Fruit fly (Drosophila melanogaster) whole organism, embryonic: ENCODE measurements around the gene Egfrap.

Experiments used
- Atf3 ChIP-seq: fragments of 200-800 bp; sonication (Bioruptor generic); optimal IDR thresholded peaks from 3 replicates; lab custom pipeline; 2016; ENCODE audit warnings: missing biosample characterization, missing genetic modification characterization
- BEAF-32 ChIP-seq: fragments of 200-800 bp; sonication (Bioruptor generic); optimal IDR thresholded peaks from 3 replicates; lab custom pipeline; 2017; ENCODE audit warnings: missing biosample characterization, missing genetic modification characterization, mild to moderate bottlenecking, moderate library complexity, missing genetic modification reagents
- CG10543 ChIP-seq: fragments of 200-800 bp; sonication (Bioruptor generic); optimal IDR thresholded peaks from 3 replicates; lab custom pipeline; 2017; ENCODE audit warnings: missing biosample characterization, mild to moderate bottlenecking, missing genetic modification characterization, moderate library complexity
- CG10565 ChIP-seq: fragments of 200-800 bp; sonication (Bioruptor generic); optimal IDR thresholded peaks from 3 replicates; lab custom pipeline; 2016; ENCODE audit warnings: missing biosample characterization, mild to moderate bottlenecking, missing genetic modification characterization
- CG14710 ChIP-seq: fragments of 200-800 bp; sonication (Bioruptor generic); optimal IDR thresholded peaks from 3 replicates; lab custom pipeline; 2019; ENCODE audit warnings: missing biosample characterization, mild to moderate bottlenecking, missing genetic modification characterization, moderate library complexity
- CG15696 ChIP-seq: fragments of 200-800 bp; sonication (Bioruptor generic); optimal IDR thresholded peaks from 2 replicates; lab custom pipeline; 2019; ENCODE audit warnings: missing biosample characterization, mild to moderate bottlenecking, missing genetic modification characterization, moderate library complexity
- CG1603 ChIP-seq: fragments of 200-800 bp; sonication (Bioruptor generic); optimal IDR thresholded peaks from 2 replicates; lab custom pipeline; 2019; ENCODE audit warnings: missing biosample characterization, mild to moderate bottlenecking, missing genetic modification characterization, moderate library complexity
- CG17359 ChIP-seq: fragments of 200-800 bp; sonication (Bioruptor generic); optimal IDR thresholded peaks from 3 replicates; lab custom pipeline; 2018; ENCODE audit warnings: missing biosample characterization, mild to moderate bottlenecking, missing genetic modification characterization, moderate library complexity
- CG2120 ChIP-seq: fragments of 200-800 bp; sonication (Bioruptor generic); optimal IDR thresholded peaks from 3 replicates; lab custom pipeline; 2016; ENCODE audit warnings: missing biosample characterization, missing genetic modification characterization
- CG2712 ChIP-seq: fragments of 200-800 bp; optimal IDR thresholded peaks from 3 replicates; lab custom pipeline; 2019; ENCODE audit warnings: missing biosample characterization, mild to moderate bottlenecking, missing genetic modification characterization, moderate library complexity
- CG2889 ChIP-seq: fragments of 200-800 bp; sonication (Bioruptor generic); IDR thresholded peaks from 3 replicates; pipeline ENCODE4 v1.3.6; 2022; ENCODE audit warnings: missing biosample characterization, missing genetic modification characterization
- CG33557 ChIP-seq: fragments of 200-800 bp; sonication (Bioruptor generic); optimal IDR thresholded peaks from 2 replicates; lab custom pipeline; 2019; ENCODE audit warnings: missing biosample characterization, mild to moderate bottlenecking, missing genetic modification characterization, moderate library complexity
- CG3847 ChIP-seq: fragments of 200-800 bp; sonication (Bioruptor generic); IDR thresholded peaks from 2 replicates; pipeline ENCODE4 v1.3.6; 2022; ENCODE audit warnings: missing biosample characterization, missing genetic modification characterization
- CG42726 ChIP-seq: fragments of 200-800 bp; sonication (Bioruptor generic); IDR thresholded peaks from 2 replicates; pipeline ENCODE4 v1.3.6; 2022; ENCODE audit warnings: missing biosample characterization, missing genetic modification characterization; ENCODE audit not compliant: partially characterized antibody
- CG4404 ChIP-seq: fragments of 200-800 bp; sonication (Bioruptor generic); IDR thresholded peaks from 2 replicates; pipeline ENCODE4 v1.3.6; 2022; ENCODE audit warnings: missing biosample characterization, missing genetic modification characterization
- CG4730 ChIP-seq: fragments of 200-800 bp; sonication (Bioruptor generic); IDR thresholded peaks from 2 replicates; pipeline ENCODE4 v1.3.6; 2022; ENCODE audit warnings: missing biosample characterization, missing genetic modification characterization
- CG5180 ChIP-seq: fragments of 200-800 bp; sonication (Bioruptor generic); optimal IDR thresholded peaks from 3 replicates; lab custom pipeline; 2017; ENCODE audit warnings: missing biosample characterization, missing genetic modification characterization, mild to moderate bottlenecking, moderate library complexity, missing genetic modification reagents
- CG5953 ChIP-seq: fragments of 200-800 bp; sonication (Bioruptor generic); IDR thresholded peaks from 2 replicates; pipeline ENCODE4 v1.3.6; 2022; ENCODE audit warnings: missing biosample characterization, missing genetic modification characterization
- CG6272 ChIP-seq: fragments of 200-800 bp; sonication (Bioruptor generic); IDR thresholded peaks from 2 replicates; pipeline ENCODE4 v1.3.6; 2022; ENCODE audit warnings: missing biosample characterization, missing genetic modification characterization
- CG9437 ChIP-seq: fragments of 200-800 bp; sonication (Bioruptor generic); optimal IDR thresholded peaks from 2 replicates; lab custom pipeline; 2018; ENCODE audit warnings: missing biosample characterization, mild to moderate bottlenecking, missing genetic modification characterization
- CG9876 ChIP-seq: fragments of 200-800 bp; sonication (Bioruptor generic); optimal IDR thresholded peaks from 2 replicates; lab custom pipeline; 2016; ENCODE audit warnings: missing biosample characterization, missing genetic modification characterization
- Deaf1 ChIP-seq: fragments of 200-800 bp; optimal IDR thresholded peaks from 3 replicates; lab custom pipeline; 2019; ENCODE audit warnings: missing biosample characterization, mild to moderate bottlenecking, missing genetic modification characterization, moderate library complexity
- Dip3 ChIP-seq: fragments of 200-800 bp; sonication (Bioruptor generic); optimal IDR thresholded peaks from 3 replicates; lab custom pipeline; 2016; ENCODE audit warnings: missing biosample characterization, missing genetic modification characterization
- Dll ChIP-seq: fragments of 200-800 bp; sonication (Bioruptor generic); IDR thresholded peaks from 4 replicates; pipeline ENCODE4 v1.3.6; 2022; ENCODE audit warnings: missing biosample characterization, missing genetic modification characterization; ENCODE audit not compliant: partially characterized antibody
- Hr39 ChIP-seq: fragments of >200 bp; optimal IDR thresholded peaks from 2 replicates; lab custom pipeline; 2017
- Kr ChIP-seq: fragments of 200-800 bp; sonication (Bioruptor generic); optimal IDR thresholded peaks from 2 replicates; lab custom pipeline; 2017; ENCODE audit warnings: missing biosample characterization, mild to moderate bottlenecking, missing genetic modification characterization
- Nf-YC ChIP-seq: fragments of 200-800 bp; optimal IDR thresholded peaks from 3 replicates; lab custom pipeline; 2019; ENCODE audit warnings: missing biosample characterization, mild to moderate bottlenecking, missing genetic modification characterization, moderate library complexity
- Pdp1 ChIP-seq, 2 experiments: fragments of 200-800 bp; sonication (Bioruptor generic); optimal IDR thresholded peaks; 3 replicates each; lab custom pipeline; 2016; ENCODE audit warnings: missing biosample characterization in 2 of 2, missing genetic modification characterization in 2 of 2, mild to moderate bottlenecking in 1 of 2, moderate library complexity in 1 of 2
- Ssrp ChIP-seq: fragments of 200-800 bp; sonication (Bioruptor generic); optimal IDR thresholded peaks from 2 replicates; lab custom pipeline; 2018; ENCODE audit warnings: missing biosample characterization, mild to moderate bottlenecking, missing genetic modification characterization, moderate library complexity
- Stat92E ChIP-seq, 3 experiments: fragments of >200 bp in 2 of 3; fragments of 200-800 bp in 1 of 3; sonication (Bioruptor generic) in 1 of 3; optimal IDR thresholded peaks; 2 replicates each; lab custom pipeline; 2017 to 2019; ENCODE audit warnings: missing biosample characterization in 3 of 3, missing genetic modification characterization in 3 of 3, mild to moderate bottlenecking in 1 of 3, moderate library complexity in 1 of 3
- TFAM ChIP-seq: fragments of 200-800 bp; sonication (Bioruptor generic); optimal IDR thresholded peaks from 2 replicates; lab custom pipeline; 2017; ENCODE audit warnings: missing biosample characterization, missing genetic modification characterization, inconsistent platforms
- ab ChIP-seq: fragments of 200-800 bp; sonication (Bioruptor generic); optimal IDR thresholded peaks from 2 replicates; lab custom pipeline; 2016; ENCODE audit warnings: missing biosample characterization, missing genetic modification characterization
- aop ChIP-seq: fragments of 200-800 bp; sonication (Bioruptor generic); IDR thresholded peaks from 2 replicates; pipeline ENCODE4 v1.3.6; 2022; ENCODE audit warnings: missing biosample characterization, missing genetic modification characterization
- ara ChIP-seq: fragments of 200-800 bp; sonication (Bioruptor generic); IDR thresholded peaks from 2 replicates; pipeline ENCODE4 v1.3.6; 2022; ENCODE audit warnings: missing biosample characterization, missing genetic modification characterization
- bbx ChIP-seq: fragments of 200-800 bp; sonication (Bioruptor generic); IDR thresholded peaks from 2 replicates; pipeline ENCODE4 v1.3.6; 2022; ENCODE audit warnings: missing biosample characterization, missing genetic modification characterization; ENCODE audit not compliant: partially characterized antibody
- caup ChIP-seq: fragments of 200-800 bp; sonication (Bioruptor generic); optimal IDR thresholded peaks from 3 replicates; lab custom pipeline; 2017; ENCODE audit warnings: missing biosample characterization, mild to moderate bottlenecking, missing genetic modification characterization, moderate library complexity; ENCODE audit not compliant: severe bottlenecking
- dimm ChIP-seq: fragments of 200-800 bp; sonication (Bioruptor generic); IDR thresholded peaks from 2 replicates; pipeline ENCODE4 v1.3.6; 2022; ENCODE audit warnings: missing biosample characterization, missing genetic modification characterization
- eve ChIP-seq, 2 experiments: fragments of >200 bp; optimal IDR thresholded peaks; 2 replicates each; lab custom pipeline; 2017; ENCODE audit warnings: missing biosample characterization in 2 of 2, missing genetic modification characterization in 2 of 2
- gt ChIP-seq: fragments of 200-800 bp; sonication (Bioruptor generic); IDR thresholded peaks from 2 replicates; pipeline ENCODE4 v1.3.6; 2022; ENCODE audit warnings: missing biosample characterization, missing genetic modification characterization
- nerfin-1 ChIP-seq: fragments of 200-800 bp; sonication (Bioruptor generic); optimal IDR thresholded peaks from 3 replicates; lab custom pipeline; 2019; ENCODE audit warnings: missing biosample characterization, mild to moderate bottlenecking, missing genetic modification characterization, moderate library complexity
- ranshi ChIP-seq: fragments of 200-800 bp; sonication (Bioruptor generic); IDR thresholded peaks from 2 replicates; pipeline ENCODE4 v1.3.6; 2022; ENCODE audit warnings: missing biosample characterization, missing genetic modification characterization
- repo ChIP-seq: fragments of 200-800 bp; sonication (Bioruptor generic); optimal IDR thresholded peaks from 2 replicates; lab custom pipeline; 2016; ENCODE audit warnings: missing biosample characterization, missing genetic modification characterization
- run ChIP-seq: fragments of 200-800 bp; sonication (Bioruptor generic); optimal IDR thresholded peaks from 3 replicates; lab custom pipeline; 2018; ENCODE audit warnings: missing biosample characterization, mild to moderate bottlenecking, missing genetic modification characterization
- trh ChIP-seq: fragments of 200-800 bp; sonication (Bioruptor generic); optimal IDR thresholded peaks from 2 replicates; lab custom pipeline; 2016; ENCODE audit warnings: missing biosample characterization, missing genetic modification characterization
- unc-4 ChIP-seq: fragments of 200-800 bp; sonication (Bioruptor generic); IDR thresholded peaks from 2 replicates; pipeline ENCODE4 v1.3.6; 2022; ENCODE audit warnings: missing biosample characterization, missing genetic modification characterization; ENCODE audit not compliant: partially characterized antibody
- vvl ChIP-seq: fragments of 200-800 bp; sonication (Bioruptor generic); IDR thresholded peaks from 2 replicates; pipeline ENCODE4 v1.3.6; 2022; ENCODE audit warnings: missing biosample characterization, missing genetic modification characterization
- zfh2 ChIP-seq: fragments of 200-800 bp; sonication (Bioruptor generic); optimal IDR thresholded peaks from 2 replicates; lab custom pipeline; 2016; ENCODE audit warnings: missing biosample characterization, missing genetic modification characterization

Egfrap gene

dm6 chr3L:5980552-5981351 is 30.3 kb upstream of the Egfrap start (continued):
- TF ChIP-seq ranshi (GFP tag; lab: Robert Waterston, UW) (no peak), CG2120 (GFP tag; lab: Kevin White, UChicago) (no peak), Hr39 (lab: Kevin White, UChicago) (no peak), vvl (GFP tag; lab: Robert Waterston, UW) (peak; percentile 55; the same call in 1 of the 2 replicates), bbx (GFP tag; lab: Robert Waterston, UW) (no peak), repo (GFP tag; lab: Kevin White, UChicago) (no peak), Dll (0 out of 4 replicates have a peak, but pooled peaks have one; percentile 12), eve (GFP tag; optimal IDR thresholded peaks at IDR 0.05; lab: Kevin White, UChicago) (peak in 1 of 2 experiments; percentile 21), nerfin-1 (tag; lab: Kevin White, UChicago) (peak; percentile 22), gt (GFP tag; lab: Robert Waterston, UW) (no peak), zfh2 (GFP tag; lab: Kevin White, UChicago) (no peak), BEAF-32 (GFP tag; lab: Kevin White, UChicago) (no peak), CG1603 (tag; lab: Kevin White, UChicago) (no peak), Ssrp (tag; lab: Kevin White, UChicago) (no peak), Deaf1 (tag; lab: Kevin White, UChicago) (no peak), CG14710 (tag; lab: Kevin White, UChicago) (peak; percentile 48), CG15696 (tag; lab: Kevin White, UChicago) (no peak), unc-4 (no peak), CG9437 (GFP tag; lab: Kevin White, UChicago) (peak; percentile 37), CG42726 (no peak), CG4730 (GFP tag; lab: Robert Waterston, UW) (no peak), aop (GFP tag; lab: Robert Waterston, UW) (peak; percentile 36; the same call in 1 of the 2 replicates), Nf-YC (no peak), run (tag; lab: Kevin White, UChicago) (peak; percentile 26)

dm6 chr3L:5980120-5980519 is 29.7 kb upstream of the Egfrap start:
- TF ChIP-seq CG9437 (GFP tag; lab: Kevin White, UChicago) (peak; percentile 71), Stat92E (GFP tag; optimal IDR thresholded peaks at IDR 0.05; lab: Kevin White, UChicago) (peak in 1 of 3 experiments; percentile 51), ara (GFP tag; lab: Robert Waterston, UW) (0 out of 2 replicates have a peak, but pooled peaks have one; percentile 12), CG5180 (no peak), Pdp1 (GFP tag; optimal IDR thresholded peaks at IDR 0.05; lab: Kevin White, UChicago) (peak in 1 of 2 experiments; percentile 52)

dm6 chr3L:5979460-5979859 is 29.0 kb upstream of the Egfrap start:
- TF ChIP-seq trh (no peak), CG17359 (no peak), CG10543 (GFP tag; lab: Kevin White, UChicago) (no peak), CG3847 (no peak), Atf3 (GFP tag; lab: Kevin White, UChicago) (no peak), CG4404 (no peak), dimm (GFP tag; lab: Robert Waterston, UW) (no peak), CG10565 (GFP tag; lab: Kevin White, UChicago) (no peak), TFAM (GFP tag; lab: Kevin White, UChicago) (no peak), CG5953 (GFP tag; lab: Robert Waterston, UW) (no peak), CG2889 (GFP tag; lab: Robert Waterston, UW) (no peak), CG6272 (GFP tag; lab: Robert Waterston, UW) (no peak), ab (no peak), run (tag; lab: Kevin White, UChicago) (peak; percentile 2), Dip3 (no peak), CG2712 (no peak), CG33557 (GFP tag; lab: Kevin White, UChicago) (no peak), CG9876 (no peak), caup (GFP tag; lab: Kevin White, UChicago) (no peak), Kr (peak; percentile 65)
